Worm (Caenorhabditis elegans) whole organism, early embryonic: ENCODE measurements around the gene C47E12.2.

ENCODE experiments used
- B0310.2 ChIP-seq: sonication (generic microtip); optimal IDR thresholded peaks from 2 replicates; lab custom pipeline; 2016; ENCODE audit warnings: mild to moderate bottlenecking, missing genetic modification characterization, missing compliant biosample characterization
- ama-1 ChIP-seq: fragments of 150-350 bp; optimal IDR thresholded peaks from 2 replicates; lab custom pipeline; 2014
- flt-1 ChIP-seq: fragments of 200-800 bp; sonication (Bioruptor generic); IDR thresholded peaks from 2 replicates; pipeline ENCODE4 v1.3.6; 2022; ENCODE audit warnings: missing genetic modification characterization, missing compliant biosample characterization
- hmbx-1 ChIP-seq: sonication (generic microtip); optimal IDR thresholded peaks from 2 replicates; lab custom pipeline; 2016; ENCODE audit warnings: mild to moderate bottlenecking, missing genetic modification characterization, missing compliant biosample characterization
- tbx-37 ChIP-seq: fragments of 200-800 bp; sonication (Bioruptor generic); conservative IDR thresholded peaks from 2 replicates; pipeline ENCODE4 v1.3.6; 2022; ENCODE audit warnings: missing genetic modification reagents, missing genetic modification characterization, missing compliant biosample characterization
- tra-4 ChIP-seq: sonication (generic microtip); optimal IDR thresholded peaks from 2 replicates; lab custom pipeline; 2017; ENCODE audit warnings: missing genetic modification characterization, missing compliant biosample characterization

ce11 chrIV:9976284-9976683 is 27.0 kb downstream of the C47E12.2 start, which contains the start of gene C47E12.14:
- no peak for TF ChIP-seq B0310.2 (tag; lab: Kevin White, UChicago)
- no peak for TF ChIP-seq ama-1 (lab: Kevin White, UChicago)
- TF ChIP-seq hmbx-1 (tag; lab: Kevin White, UChicago) = no peak
- TF ChIP-seq flt-1 (GFP tag; lab: Robert Waterston, UW) = no peak
- TF ChIP-seq tbx-37 (GFP tag; lab: Robert Waterston, UW) = no peak
- TF ChIP-seq tra-4 = no peak
